Worm (Caenorhabditis elegans) whole organism, L4/young adult: ENCODE data around the gene fbxa-85.
"Not testable (repeated sequence)": the region's sequence is repeated elsewhere in the genome, so short reads cannot be mapped to it uniquely, and the experiment has no call there.

Experiments
- W03F9.2 ChIP-seq: fragments of 150-350 bp; optimal IDR thresholded peaks from 2 replicates; lab custom pipeline; 2014; ENCODE audit warnings: missing biosample characterization, missing genetic modification characterization
- dao-5 ChIP-seq: sonication (generic microtip); optimal IDR thresholded peaks from 2 replicates; lab custom pipeline; 2016; ENCODE audit warnings: missing genotype, missing genetic modification characterization, moderate library complexity, missing compliant biosample characterization
- him-1 ChIP-seq: sonication (generic microtip); optimal IDR thresholded peaks from 2 replicates; lab custom pipeline; 2016; ENCODE audit warnings: missing genotype, missing genetic modification reagents, missing genetic modification characterization, missing compliant biosample characterization

fbxa-85 gene

DNA sequence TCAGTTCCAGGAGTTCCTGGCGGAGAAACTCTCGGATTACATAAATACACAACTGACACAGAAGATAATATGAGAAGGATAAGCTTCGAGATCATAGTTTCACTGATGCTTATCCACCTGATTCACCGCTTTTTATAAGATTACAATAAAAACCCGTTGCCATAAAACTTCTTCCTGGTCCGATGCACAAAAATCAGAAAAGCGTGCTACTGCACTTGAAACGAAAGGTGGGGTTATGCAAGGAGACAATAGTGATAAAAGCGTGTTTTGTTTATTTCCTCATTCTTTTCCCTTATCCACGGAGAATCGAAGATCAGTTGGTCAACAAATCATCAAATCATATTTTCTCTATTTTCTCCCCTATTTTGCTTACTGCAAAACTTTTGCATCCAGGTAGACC is 16.4 kb upstream of the fbxa-85 start, which contains the start of gene Y68A4B.3:
TSS of gene Y68A4B.3 (minus strand) at position 101 of the 400 bp plus-strand sequence.
- TF ChIP-seq W03F9.2, result no peak
- TF ChIP-seq dao-5, result no peak
- TF ChIP-seq him-1 (tag; lab: Kevin White, UChicago), result no peak

- no peak for TF ChIP-seq W03F9.2
- no peak for TF ChIP-seq him-1 (tag; lab: Kevin White, UChicago)
- TF ChIP-seq dao-5, result no peak
Measured at ce11 chrV:17243016-17243415, 16.0 kb upstream of the fbxa-85 start.

DNA sequence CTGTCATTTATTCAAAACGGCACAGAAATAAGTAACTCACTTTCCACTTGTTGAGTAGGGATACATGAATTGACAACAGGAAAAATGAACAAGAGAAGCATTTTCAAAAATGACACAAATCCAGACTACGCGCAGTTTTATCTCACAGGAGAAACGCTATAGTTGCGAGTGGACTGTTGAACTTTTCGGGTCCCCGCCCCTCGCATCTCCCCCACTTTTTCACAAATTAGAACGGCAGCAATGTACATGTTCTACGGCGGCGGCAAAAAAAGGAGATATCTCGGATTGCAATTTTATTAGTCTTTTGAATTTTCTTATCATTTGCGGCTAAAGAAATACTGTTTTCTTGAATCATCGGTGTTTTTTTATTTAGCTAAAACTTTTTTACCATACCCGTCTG is 13.6 kb upstream of the fbxa-85 start, which contains the start of gene clec-242:
TSS of gene clec-242 (minus strand) at position 101 of the 400 bp plus-strand sequence.
- TF ChIP-seq W03F9.2 (no peak), him-1 (tag; lab: Kevin White, UChicago) (no peak), dao-5 (no peak)

- TF ChIP-seq W03F9.2 (no peak), him-1 (tag; lab: Kevin White, UChicago) (no peak), dao-5 (no peak)
Measured at ce11 chrV:17248915-17249314, 10.1 kb upstream of the fbxa-85 start, which contains the start of gene clec-243. Gene clec-243 (minus strand): TSS chrV:17249015.

- TF ChIP-seq dao-5, result no peak
- no peak for TF ChIP-seq W03F9.2
- TF ChIP-seq him-1 (tag; lab: Kevin White, UChicago), result no peak
Measured at ce11 chrV:17251364-17251961, 7.5 kb upstream of the fbxa-85 start, which contains the start of gene Y61B8A.6. Gene Y61B8A.6 (plus strand): TSS chrV:17251911.

DNA sequence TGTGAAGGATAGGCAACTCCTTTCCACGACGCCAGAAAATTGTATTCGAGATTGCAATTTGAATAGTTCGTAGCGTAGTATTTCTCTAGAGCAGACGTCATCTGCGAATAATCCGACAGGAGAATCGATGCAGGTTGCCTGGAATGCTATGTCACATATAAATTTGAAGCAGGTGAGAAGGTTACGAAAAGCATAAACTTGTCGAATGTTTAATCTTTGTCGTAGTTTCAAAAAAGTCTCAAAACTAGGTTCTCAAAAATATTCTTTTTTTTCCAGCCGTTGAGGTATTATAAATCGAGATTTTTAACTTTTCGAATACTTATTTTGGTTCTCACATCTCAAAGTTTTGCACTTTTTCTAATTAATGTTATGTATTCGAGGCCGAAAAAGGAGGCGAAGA is 3.9 kb upstream of the fbxa-85 start, which contains the start of gene srh-116:
TSS of gene srh-116 (minus strand) at position 101 of the 400 bp plus-strand sequence.
- TF ChIP-seq dao-5; W03F9.2; him-1 (tag; lab: Kevin White, UChicago): not testable (repeated sequence)

DNA sequence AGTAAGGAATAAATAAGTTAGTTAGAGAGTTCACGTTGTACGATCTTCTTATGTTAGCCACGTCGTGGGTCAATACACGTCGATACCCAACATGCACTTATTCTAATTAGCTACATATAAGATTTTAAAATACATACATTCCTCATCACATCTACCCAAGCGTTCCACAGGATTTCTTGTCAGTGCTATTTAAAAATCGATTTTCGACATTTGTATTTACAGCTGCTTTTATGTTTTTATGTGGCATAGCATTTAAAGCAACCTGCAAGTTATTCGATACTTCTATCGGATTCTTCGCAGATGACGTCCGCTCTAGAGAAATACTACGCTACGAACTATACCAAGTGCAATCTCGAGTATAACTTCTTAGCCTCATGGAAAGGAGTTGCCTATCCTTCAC is 3.5 kb upstream of the fbxa-85 start, which contains the start of gene srh-115:
TSS of gene srh-115 (plus strand) at position 301 of the 400 bp plus-strand sequence.
- TF ChIP-seq him-1 (tag; lab: Kevin White, UChicago), result no peak
- no peak for TF ChIP-seq W03F9.2
- TF ChIP-seq dao-5, result no peak

DNA sequence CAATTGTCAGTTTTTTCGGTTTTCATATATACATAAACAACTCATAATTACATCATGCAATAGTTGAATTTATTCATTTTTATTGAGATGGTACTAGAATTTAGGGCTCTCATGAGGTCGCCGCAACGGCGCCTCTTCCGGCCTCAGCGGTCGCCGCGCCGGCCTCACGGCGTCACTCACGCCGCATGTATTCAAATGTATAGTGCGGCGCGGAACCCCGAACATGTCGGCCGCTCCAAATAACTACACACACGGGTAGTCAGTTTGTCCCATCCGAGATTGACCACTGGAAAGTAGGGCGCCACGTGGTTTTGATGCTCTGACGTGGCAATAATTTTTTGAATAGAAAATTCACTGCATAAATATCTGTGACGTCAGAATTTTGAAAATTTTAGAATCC is 1.3 kb upstream of the fbxa-85 start:
- TF ChIP-seq W03F9.2 (no peak), dao-5 (no peak), him-1 (tag; lab: Kevin White, UChicago) (no peak)

DNA sequence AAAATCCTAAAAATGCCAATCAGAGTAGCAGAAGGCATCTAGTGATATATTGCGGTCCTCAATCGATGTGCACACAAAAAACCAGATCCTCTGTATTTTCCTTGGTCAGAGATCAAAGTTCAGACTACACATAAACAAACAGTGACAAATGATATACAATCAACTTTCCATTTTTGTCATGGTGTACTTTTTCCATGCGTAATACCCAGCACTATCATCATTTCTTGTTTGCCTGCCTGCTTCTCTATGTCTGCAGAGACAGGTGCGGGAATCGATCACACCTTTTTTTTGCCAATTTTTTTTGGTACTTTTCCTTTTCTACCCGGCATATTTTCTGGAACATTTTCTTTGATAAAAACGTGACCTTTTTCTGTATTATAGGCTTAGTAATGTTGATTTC is 724 bp upstream of the fbxa-85 start:
- TF ChIP-seq dao-5 (no peak), W03F9.2 (no peak), him-1 (tag; lab: Kevin White, UChicago) (no peak)

ce11 chrV:17261385-17261784 is 2.4 kb downstream of the fbxa-85 start:
- no peak for TF ChIP-seq him-1 (tag; lab: Kevin White, UChicago)
- no peak for TF ChIP-seq W03F9.2
- no peak for TF ChIP-seq dao-5

- not testable (repeated sequence) for TF ChIP-seq him-1 (tag; lab: Kevin White, UChicago); dao-5; W03F9.2
Measured at ce11 chrV:17264855-17265254, 5.9 kb downstream of the fbxa-85 start, which contains the start of gene K10G4.3. Gene K10G4.3 (minus strand): TSS chrV:17264955.

- TF ChIP-seq W03F9.2 (no peak), dao-5 (no peak), him-1 (tag; lab: Kevin White, UChicago) (no peak)
Measured at ce11 chrV:17272112-17272511, 13.1 kb downstream of the fbxa-85 start.

DNA sequence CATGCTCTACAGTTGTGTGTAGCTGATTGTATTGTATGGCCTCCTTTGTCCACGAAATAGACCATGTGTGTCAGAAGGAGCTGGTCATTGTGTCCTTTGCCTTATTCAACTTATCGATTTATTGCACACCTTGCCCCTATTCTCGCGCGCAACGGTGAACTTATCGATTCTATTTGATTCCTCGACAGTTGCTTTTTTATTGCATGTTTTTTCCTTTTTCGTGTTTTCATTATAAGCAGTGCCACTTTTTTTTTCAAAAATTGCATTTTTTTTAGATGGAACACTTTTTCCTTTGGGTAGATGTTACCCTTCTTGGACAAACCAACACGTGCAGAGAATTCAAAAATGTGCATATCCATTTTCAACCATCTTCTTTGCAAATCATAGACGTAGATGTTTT is 14.3 kb downstream of the fbxa-85 start, which contains the start of gene K10G4.10:
TSS of gene K10G4.10 (plus strand) at position 301 of the 400 bp plus-strand sequence.
- no peak for TF ChIP-seq dao-5
- TF ChIP-seq him-1 (tag; lab: Kevin White, UChicago), result no peak
- TF ChIP-seq W03F9.2, result no peak

ce11 chrV:17284159-17284558 is 25.2 kb downstream of the fbxa-85 start:
- TF ChIP-seq dao-5 (no peak), W03F9.2 (no peak), him-1 (tag; lab: Kevin White, UChicago) (no peak)

ce11 chrV:17292740-17293139 is 33.8 kb downstream of the fbxa-85 start:
- TF ChIP-seq dao-5, result no peak
- TF ChIP-seq W03F9.2, result no peak
- no peak for TF ChIP-seq him-1 (tag; lab: Kevin White, UChicago)
